Worm (Caenorhabditis elegans) whole organism, L1 larva: Measurements from ENCODE around the gene F25H9.2.
"Not testable (repeated sequence)": the region's sequence is repeated elsewhere in the genome, so short reads cannot be mapped to it uniquely, and the experiment has no call there.

Experiments used
- C04F5.9 ChIP-seq: sonication (generic microtip); optimal IDR thresholded peaks from 2 replicates; lab custom pipeline; 2016; ENCODE audit warnings: missing genetic modification characterization, missing compliant biosample characterization
- C34B4.2 ChIP-seq: sonication (generic microtip); optimal IDR thresholded peaks from 2 replicates; lab custom pipeline; 2017; ENCODE audit warnings: mild to moderate bottlenecking, missing genetic modification characterization, missing compliant biosample characterization
- F16B12.6 ChIP-seq: fragments of 150-350 bp; optimal IDR thresholded peaks from 2 replicates; lab custom pipeline; 2014; ENCODE audit warnings: missing biosample characterization, missing genetic modification characterization
- aha-1 ChIP-seq: fragments of 150-350 bp; optimal IDR thresholded peaks from 2 replicates; lab custom pipeline; 2014; ENCODE audit warnings: missing biosample characterization, missing genetic modification characterization
- ama-1 ChIP-seq: fragments of 150-350 bp; optimal IDR thresholded peaks from 2 replicates; lab custom pipeline; 2014
- blmp-1 ChIP-seq: fragments of 150-350 bp; optimal IDR thresholded peaks from 2 replicates; lab custom pipeline; 2014; ENCODE audit warnings: missing biosample characterization, missing genetic modification characterization
- ceh-63 ChIP-seq: fragments of 200-800 bp; sonication (Bioruptor generic); optimal IDR thresholded peaks from 2 replicates; lab custom pipeline; 2018; ENCODE audit warnings: mild to moderate bottlenecking, missing genetic modification characterization, missing compliant biosample characterization
- ceh-82 ChIP-seq, 3 experiments: fragments of 150-350 bp in 1 of 3; sonication (generic microtip) in 2 of 3; optimal IDR thresholded peaks; 2 replicates each; lab custom pipeline; 2014 to 2017; ENCODE audit warnings: missing biosample characterization in 3 of 3, missing genetic modification characterization in 3 of 3
- dpl-1 ChIP-seq, 3 experiments: fragments of 150-350 bp in 2 of 3; sonication (generic microtip) in 1 of 3; optimal IDR thresholded peaks; 2 replicates each; lab custom pipeline; 2014 to 2017; ENCODE audit warnings: missing biosample characterization in 3 of 3, missing genetic modification characterization in 3 of 3, missing genetic modification reagents in 3 of 3
- efl-1 ChIP-seq, 4 experiments: fragments of 150-350 bp; optimal IDR thresholded peaks in 3 of 4; peaks in 1 of 4; 1 replicate in 1 of 4; 2 replicates in 3 of 4; lab custom pipeline; 2014; ENCODE audit warnings: missing biosample characterization in 2 of 4, missing genetic modification characterization in 2 of 4, missing genetic modification reagents in 2 of 4
- egl-13 ChIP-seq: sonication (generic microtip); optimal IDR thresholded peaks from 2 replicates; lab custom pipeline; 2016; ENCODE audit warnings: missing genotype, missing genetic modification reagents, missing genetic modification characterization, missing compliant biosample characterization
- elt-3 ChIP-seq, 6 experiments: fragments of 150-350 bp in 1 of 6; sonication (generic microtip); optimal IDR thresholded peaks; 2 replicates each; lab custom pipeline; 2017 to 2018; ENCODE audit warnings: missing biosample characterization in 6 of 6, missing genetic modification characterization in 6 of 6, inconsistent platforms in 1 of 6
- ets-5 ChIP-seq: fragments of 200-800 bp; sonication (Bioruptor generic); IDR thresholded peaks from 2 replicates; pipeline ENCODE4 v1.3.6; 2022; ENCODE audit warnings: missing genetic modification characterization, missing compliant biosample characterization
- fkh-4 ChIP-seq: sonication (generic microtip); optimal IDR thresholded peaks from 2 replicates; lab custom pipeline; 2016; ENCODE audit warnings: missing compliant biosample characterization, missing genetic modification characterization, borderline replicate concordance
- grh-1 ChIP-seq: fragments of 200-800 bp; sonication (Bioruptor generic); IDR thresholded peaks from 2 replicates; pipeline ENCODE4 v1.3.6; 2022; ENCODE audit warnings: missing genetic modification reagents, missing genetic modification characterization, missing compliant biosample characterization
- hlh-17 ChIP-seq: fragments of 200-800 bp; sonication (Bioruptor generic); optimal IDR thresholded peaks from 2 replicates; lab custom pipeline; 2018; ENCODE audit warnings: missing genetic modification characterization, mild to moderate bottlenecking, missing compliant biosample characterization, moderate library complexity, borderline replicate concordance
- hlh-4 ChIP-seq: sonication (generic microtip); optimal IDR thresholded peaks from 2 replicates; lab custom pipeline; 2016; ENCODE audit warnings: mild to moderate bottlenecking, missing genetic modification characterization, missing compliant biosample characterization
- irx-1 ChIP-seq: sonication (generic microtip); optimal IDR thresholded peaks from 2 replicates; lab custom pipeline; 2016; ENCODE audit warnings: missing genetic modification characterization, missing compliant biosample characterization
- jun-1 ChIP-seq: fragments of 150-350 bp; optimal IDR thresholded peaks from 2 replicates; lab custom pipeline; 2014; ENCODE audit warnings: missing biosample characterization, missing genetic modification reagents, missing genetic modification characterization
- lin-13 ChIP-seq: fragments of 150-350 bp; optimal IDR thresholded peaks from 2 replicates; lab custom pipeline; 2014; ENCODE audit warnings: missing biosample characterization, missing genetic modification reagents, missing genetic modification characterization
- lin-39 ChIP-seq: fragments of 150-350 bp; optimal IDR thresholded peaks from 2 replicates; lab custom pipeline; 2014; ENCODE audit warnings: missing biosample characterization, missing genetic modification reagents, missing genetic modification characterization
- lsy-2 ChIP-seq, 2 experiments: fragments of 150-350 bp; optimal IDR thresholded peaks; 2 replicates each; lab custom pipeline; 2014; ENCODE audit warnings: missing biosample characterization in 2 of 2, missing genetic modification characterization in 2 of 2
- mdl-1 ChIP-seq, 2 experiments: fragments of 150-350 bp; optimal IDR thresholded peaks; 2 replicates each; lab custom pipeline; 2014 to 2017; ENCODE audit warnings: missing biosample characterization in 2 of 2, missing genetic modification characterization in 2 of 2, inconsistent platforms in 1 of 2
- mef-2 ChIP-seq: fragments of 150-350 bp; optimal IDR thresholded peaks from 2 replicates; lab custom pipeline; 2014; ENCODE audit warnings: missing biosample characterization, missing genetic modification characterization
- nhr-19 ChIP-seq: fragments of 200-800 bp; sonication (Bioruptor generic); conservative IDR thresholded peaks from 2 replicates; pipeline ENCODE4 v1.3.6; 2022; ENCODE audit warnings: missing genetic modification characterization, missing compliant biosample characterization
- nhr-20 ChIP-seq: sonication (generic microtip); optimal IDR thresholded peaks from 2 replicates; lab custom pipeline; 2016; ENCODE audit warnings: mild to moderate bottlenecking, missing genetic modification characterization, missing compliant biosample characterization
- nhr-237 ChIP-seq: fragments of 150-350 bp; optimal IDR thresholded peaks from 2 replicates; lab custom pipeline; 2014; ENCODE audit warnings: missing biosample characterization, missing genetic modification characterization
- nhr-47 ChIP-seq: sonication (generic microtip); optimal IDR thresholded peaks from 2 replicates; lab custom pipeline; 2016; ENCODE audit warnings: mild to moderate bottlenecking, missing genetic modification characterization, moderate library complexity, missing compliant biosample characterization
- nhr-71 ChIP-seq: sonication (generic microtip); optimal IDR thresholded peaks from 2 replicates; lab custom pipeline; 2016; ENCODE audit warnings: mild to moderate bottlenecking, missing genetic modification characterization, moderate library complexity, missing compliant biosample characterization
- nhr-84 ChIP-seq: sonication (generic microtip); optimal IDR thresholded peaks from 2 replicates; lab custom pipeline; 2017; ENCODE audit warnings: missing biosample characterization, missing genetic modification characterization
- nhr-85 ChIP-seq: sonication (generic microtip); peaks from one replicate; lab custom pipeline; 2016; ENCODE audit warnings: missing genetic modification characterization, inconsistent platforms, missing compliant biosample characterization
- nhr-90 ChIP-seq: sonication (generic microtip); optimal IDR thresholded peaks from 2 replicates; lab custom pipeline; 2016; ENCODE audit warnings: mild to moderate bottlenecking, missing genetic modification characterization, missing compliant biosample characterization; ENCODE audit not compliant: poor library complexity
- rnt-1 ChIP-seq: sonication (generic microtip); optimal IDR thresholded peaks from 2 replicates; lab custom pipeline; 2016; ENCODE audit warnings: mild to moderate bottlenecking, missing genetic modification characterization, moderate library complexity, missing compliant biosample characterization
- skn-1 ChIP-seq: fragments of 150-350 bp; optimal IDR thresholded peaks from 2 replicates; lab custom pipeline; 2014; ENCODE audit warnings: missing biosample characterization, missing genetic modification characterization
- snu-23 ChIP-seq: sonication (generic microtip); optimal IDR thresholded peaks from 2 replicates; lab custom pipeline; 2016; ENCODE audit warnings: missing genetic modification characterization, missing compliant biosample characterization
- sox-4 ChIP-seq: sonication (generic microtip); optimal IDR thresholded peaks from 2 replicates; lab custom pipeline; 2016; ENCODE audit warnings: missing genetic modification characterization, missing compliant biosample characterization
- swsn-7 ChIP-seq: sonication (generic microtip); optimal IDR thresholded peaks from 2 replicates; lab custom pipeline; 2016; ENCODE audit warnings: missing genetic modification characterization, missing compliant biosample characterization
- unc-130 ChIP-seq: fragments of 150-350 bp; optimal IDR thresholded peaks from 2 replicates; lab custom pipeline; 2017; ENCODE audit warnings: missing biosample characterization, missing genetic modification characterization, inconsistent platforms
- unc-30 ChIP-seq: sonication (generic microtip); optimal IDR thresholded peaks from 2 replicates; lab custom pipeline; 2017; ENCODE audit warnings: missing biosample characterization, missing genetic modification characterization
- vab-15 ChIP-seq: sonication (generic microtip); optimal IDR thresholded peaks from 2 replicates; lab custom pipeline; 2017; ENCODE audit warnings: missing genotype, mild to moderate bottlenecking, missing genetic modification characterization, missing compliant biosample characterization
- xbp-1 ChIP-seq: sonication (generic microtip); optimal IDR thresholded peaks from 2 replicates; lab custom pipeline; 2016; ENCODE audit warnings: missing genetic modification characterization, missing compliant biosample characterization
- zag-1 ChIP-seq: fragments of 150-350 bp; optimal IDR thresholded peaks from 2 replicates; lab custom pipeline; 2014; ENCODE audit warnings: missing biosample characterization, missing genetic modification characterization

F25H9.2 gene

DNA sequence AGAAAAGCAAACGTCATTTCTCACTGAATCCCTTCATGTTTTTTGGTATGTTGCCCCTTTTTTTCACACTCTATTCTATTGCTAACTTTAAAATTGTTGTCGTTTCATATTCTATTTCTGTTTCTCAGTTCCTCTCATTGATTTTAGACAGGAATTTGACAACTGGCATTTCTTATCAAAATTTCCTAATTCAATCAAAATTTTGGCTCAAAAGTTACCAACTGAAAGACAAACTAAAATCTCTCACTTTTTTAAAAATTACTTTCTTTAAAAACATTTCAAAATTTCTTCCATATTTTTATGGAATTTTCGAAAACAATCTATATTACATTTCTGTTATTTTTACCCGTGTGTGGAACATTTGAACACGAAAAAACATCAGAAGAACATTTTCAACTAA lies 14.3 kb upstream of the F25H9.2 start, which contains the start of gene Y2H9A.6:
Gene Y2H9A.6 (plus strand): TSS at position 301 of the 400 bp plus-strand sequence.
- not testable (repeated sequence) for TF ChIP-seq xbp-1 (tag; lab: Kevin White, UChicago); C04F5.9 (tag; lab: Kevin White, UChicago); elt-3 (tag; optimal IDR thresholded peaks at IDR 0.05; lab: Kevin White, UChicago)

ce11 chrV:13445229-13445949 lies 12.5 kb upstream of the F25H9.2 start, which contains the start of gene Y2H9A.4:
Gene Y2H9A.4, plus strand, starts transcription at chrV:13445899.
- TF ChIP-seq snu-23 (GFP tag; lab: Kevin White, UChicago): peak; percentile 49
- TF ChIP-seq lin-39 (tag; lab: Kevin White, UChicago): no peak
- TF ChIP-seq nhr-19 (GFP tag; lab: Robert Waterston, UW): no peak
- TF ChIP-seq rnt-1: peak; percentile 13
- TF ChIP-seq unc-130: no peak
- peak; percentile 5 to 37 for TF ChIP-seq lsy-2 (tag; optimal IDR thresholded peaks at IDR 0.05; lab: Kevin White, UChicago)
- TF ChIP-seq dpl-1 (GFP tag; optimal IDR thresholded peaks at IDR 0.05; lab: Kevin White, UChicago): no peak
- TF ChIP-seq C34B4.2: no peak
- TF ChIP-seq vab-15 (tag; lab: Kevin White, UChicago): no peak
- TF ChIP-seq mef-2 (tag; lab: Kevin White, UChicago): no peak
- TF ChIP-seq swsn-7 (tag; lab: Kevin White, UChicago): no peak
- peak; percentile 80 for TF ChIP-seq nhr-85 (tag; lab: Kevin White, UChicago)
- TF ChIP-seq grh-1: no peak
- no peak for TF ChIP-seq ama-1 (lab: Kevin White, UChicago)
- TF ChIP-seq aha-1 (tag; lab: Kevin White, UChicago): no peak
- TF ChIP-seq mdl-1 (tag; optimal IDR thresholded peaks at IDR 0.05; lab: Kevin White, UChicago): no peak
- TF ChIP-seq nhr-20: peak; percentile 46
- TF ChIP-seq nhr-90 (tag; lab: Kevin White, UChicago): no peak
- no peak for TF ChIP-seq elt-3 (tag; optimal IDR thresholded peaks at IDR 0.05; lab: Kevin White, UChicago)
- peak; percentile 48 for TF ChIP-seq blmp-1
- TF ChIP-seq hlh-17 (GFP tag; lab: Kevin White, UChicago): no peak
- TF ChIP-seq ceh-63: no peak
- peak; percentile 38 for TF ChIP-seq nhr-71 (tag; lab: Kevin White, UChicago)
- no peak for TF ChIP-seq ceh-82 (tag; optimal IDR thresholded peaks at IDR 0.05; lab: Kevin White, UChicago)
- no peak for TF ChIP-seq nhr-84 (tag; lab: Kevin White, UChicago)
- peak in 1 of 2 experiments; percentile 4 for TF ChIP-seq efl-1 (optimal IDR thresholded peaks at IDR 0.05; lab: Kevin White, UChicago)
- no peak for TF ChIP-seq efl-1 (GFP tag; optimal IDR thresholded peaks at IDR 0.05 in 1 of 2; lab: Kevin White, UChicago)
- no peak for TF ChIP-seq hlh-4 (tag; lab: Kevin White, UChicago)
- TF ChIP-seq, all 84 proteins: peak for 8

DNA sequence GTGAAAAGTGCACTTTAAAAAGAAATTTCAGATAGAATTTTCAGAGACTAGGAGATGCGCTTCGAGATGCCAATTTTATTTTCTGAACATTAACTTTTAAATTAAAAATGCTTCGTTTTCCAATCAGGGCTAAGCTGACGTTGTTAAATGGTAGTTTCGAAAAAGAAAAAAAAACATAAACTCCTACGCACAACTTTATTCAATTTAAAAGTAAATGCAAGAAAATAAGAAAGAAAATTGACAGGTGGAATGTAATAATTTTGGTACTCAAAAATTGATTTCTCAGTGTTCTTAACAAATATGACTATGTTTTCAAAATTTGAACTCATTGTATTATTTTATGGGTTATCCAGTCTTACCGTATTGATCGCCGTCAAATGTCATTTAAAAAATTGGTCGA lies 4.5 kb upstream of the F25H9.2 start, which contains the start of gene lurp-2:
Gene lurp-2 (plus strand): TSS at position 301 of the 400 bp plus-strand sequence.
- no peak for TF ChIP-seq jun-1 (tag; lab: Kevin White, UChicago)
- no peak for TF ChIP-seq ceh-82 (tag; optimal IDR thresholded peaks at IDR 0.05; lab: Kevin White, UChicago)
- TF ChIP-seq lin-13 (GFP tag; lab: Kevin White, UChicago): no peak
- no peak for TF ChIP-seq ets-5
- TF ChIP-seq irx-1 (tag; lab: Kevin White, UChicago): no peak
- TF ChIP-seq grh-1: no peak

DNA sequence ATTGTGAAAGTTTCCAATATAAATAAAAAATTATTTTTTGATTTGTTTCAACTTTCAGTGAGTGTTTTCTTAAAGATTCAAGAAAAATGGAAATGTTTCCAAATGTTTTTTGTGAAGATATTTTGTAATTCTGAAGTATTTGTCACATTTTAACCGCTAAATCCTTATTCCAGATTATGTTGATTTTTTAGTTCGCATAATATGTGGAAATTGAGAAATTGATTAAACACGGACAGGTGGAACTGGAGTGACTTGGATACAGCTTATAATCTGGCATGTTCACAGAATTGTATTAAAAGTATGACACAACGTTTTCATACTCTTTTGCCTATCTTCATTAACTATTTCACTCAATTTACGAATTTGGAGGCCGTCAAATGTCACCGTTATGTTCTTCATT lies 2.4 kb upstream of the F25H9.2 start, which contains the start of gene lurp-3:
Gene lurp-3 (plus strand): TSS at position 301 of the 400 bp plus-strand sequence.
- TF ChIP-seq zag-1 (tag; lab: Kevin White, UChicago): no peak
- TF ChIP-seq unc-30: no peak
- no peak for TF ChIP-seq blmp-1
- TF ChIP-seq nhr-237 (tag; lab: Kevin White, UChicago): no peak
- no peak for TF ChIP-seq skn-1 (tag; lab: Kevin White, UChicago)
- TF ChIP-seq lin-39 (tag; lab: Kevin White, UChicago): no peak
- no peak for TF ChIP-seq F16B12.6 (tag; lab: Kevin White, UChicago)
- TF ChIP-seq jun-1 (tag; lab: Kevin White, UChicago): no peak
- no peak for TF ChIP-seq fkh-4 (tag; lab: Kevin White, UChicago)
- TF ChIP-seq egl-13 (tag; lab: Kevin White, UChicago): no peak
- no peak for TF ChIP-seq sox-4
- TF ChIP-seq nhr-47 (tag; lab: Kevin White, UChicago): no peak
